Fruit fly (Drosophila melanogaster): ENCODE data around the gene CG10588.

DNA sequence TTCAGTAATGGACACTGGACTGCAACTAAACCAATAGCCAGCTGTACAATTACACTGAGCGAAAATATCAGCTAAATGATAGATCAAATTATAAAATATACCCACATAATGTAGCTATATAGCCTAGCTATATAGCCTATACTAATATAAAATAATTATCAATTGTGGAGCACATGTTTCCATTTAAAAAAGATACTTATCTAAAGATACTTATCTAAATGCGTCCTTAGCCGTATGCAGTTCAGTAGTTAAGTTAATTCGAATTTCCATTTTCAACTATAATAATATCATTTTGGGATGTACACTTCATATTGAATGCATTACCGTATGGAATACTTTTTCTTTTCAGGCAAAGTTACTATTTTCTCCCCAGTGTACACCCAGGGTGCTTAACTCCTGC lies 37.8 kb upstream of the CG10588 start:
- TF ChIP-seq CG15710 (tag; optimal IDR thresholded peaks at IDR 0.05) (peak; percentile 26), D1 (tag; optimal IDR thresholded peaks at IDR 0.05) (no peak), CG8159 (tag; optimal IDR thresholded peaks at IDR 0.05) (peak; percentile 36), CG4496 (GFP tag; IDR thresholded peaks at IDR 0.05) (0 out of 3 replicates have a peak, but pooled peaks have one; percentile 17), EcR (GFP tag; optimal IDR thresholded peaks at IDR 0.05) (no peak), Pif1A (GFP tag; optimal IDR thresholded peaks at IDR 0.05) (peak; percentile 22), fd96Ca (GFP tag; IDR thresholded peaks at IDR 0.05) (no peak), CG10348 (GFP tag; IDR thresholded peaks at IDR 0.05) (no peak), gl (tag; optimal IDR thresholded peaks at IDR 0.05) (no peak), CG8301 (tag; optimal IDR thresholded peaks at IDR 0.05) (peak; percentile 54), CG13204 (GFP tag; optimal IDR thresholded peaks at IDR 0.05) (no peak)

Data from whole organism, pupa.